Worm (Caenorhabditis elegans) whole organism, L2 larva: ENCODE data around the gene inx-2.

Experiments
- elt-3 ChIP-seq: sonication (generic microtip); optimal IDR thresholded peaks from 2 replicates; lab custom pipeline; 2017; ENCODE audit warnings: missing biosample characterization, missing genetic modification characterization
- lsy-2 ChIP-seq, 2 experiments: fragments of 150-350 bp in 1 of 2; sonication (generic microtip) in 1 of 2; optimal IDR thresholded peaks; 2 replicates each; lab custom pipeline; 2014 to 2017; ENCODE audit warnings: missing biosample characterization in 2 of 2, missing genetic modification characterization in 2 of 2
- nhr-11 ChIP-seq: fragments of 150-350 bp; optimal IDR thresholded peaks from 2 replicates; lab custom pipeline; 2014; ENCODE audit warnings: missing biosample characterization, missing genetic modification characterization
- nhr-6 ChIP-seq: fragments of 150-350 bp; optimal IDR thresholded peaks from 2 replicates; lab custom pipeline; 2014; ENCODE audit warnings: missing biosample characterization, missing genetic modification characterization
- nhr-77 ChIP-seq: fragments of 150-350 bp; optimal IDR thresholded peaks from 2 replicates; lab custom pipeline; 2014; ENCODE audit warnings: missing biosample characterization, missing genetic modification characterization
- snpc-4 ChIP-seq: fragments of 150-350 bp; optimal IDR thresholded peaks from 2 replicates; lab custom pipeline; 2014; ENCODE audit warnings: missing biosample characterization, missing genetic modification characterization
- unc-62 ChIP-seq: fragments of 150-350 bp; optimal IDR thresholded peaks from 2 replicates; lab custom pipeline; 2014; ENCODE audit warnings: missing biosample characterization, missing genetic modification reagents, missing genetic modification characterization

DNA sequence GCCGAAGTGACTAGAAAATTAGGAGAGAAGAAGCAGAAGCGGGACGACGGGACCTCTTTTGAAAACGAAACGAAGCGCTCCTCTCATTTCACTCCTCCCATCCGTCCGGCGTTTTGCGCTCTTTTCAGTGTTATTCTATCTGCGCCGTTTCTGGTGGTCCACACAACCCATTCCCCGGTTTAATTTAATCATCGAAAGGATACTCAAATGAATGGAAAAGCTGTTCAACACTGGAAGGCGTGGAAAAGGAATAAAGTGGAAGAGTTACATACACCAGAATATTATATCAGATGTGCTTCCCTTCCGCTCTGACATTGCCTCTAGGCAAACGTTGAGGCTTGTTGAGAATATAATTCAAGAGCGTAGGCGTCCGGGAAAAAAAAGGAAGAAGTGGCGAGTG, 51.5 kb downstream of the inx-2 start:
- no peak for TF ChIP-seq nhr-6 (tag; lab: Kevin White, UChicago)
- no peak for TF ChIP-seq nhr-11 (tag; lab: Kevin White, UChicago)
- no peak for TF ChIP-seq unc-62
- TF ChIP-seq elt-3 (tag; lab: Kevin White, UChicago), result no peak
- TF ChIP-seq nhr-77 (tag; lab: Kevin White, UChicago), result no peak
- TF ChIP-seq lsy-2 (tag; optimal IDR thresholded peaks at IDR 0.05; lab: Kevin White, UChicago), result no peak
- TF ChIP-seq snpc-4 (tag; lab: Kevin White, UChicago), result no peak
